Fruit fly (Drosophila melanogaster) whole organism, adult: Measurements from ENCODE around the gene Brms1.

Experiments used
- CG11617 ChIP-seq: fragments of 200-800 bp; sonication (Bioruptor generic); optimal IDR thresholded peaks from 2 replicates; lab custom pipeline; 2017; ENCODE audit warnings: mild to moderate bottlenecking, missing biosample characterization, missing genetic modification reagents, missing genetic modification characterization
- CG12768 ChIP-seq: fragments of 200-800 bp; sonication (Bioruptor generic); optimal IDR thresholded peaks from 2 replicates; lab custom pipeline; 2017; ENCODE audit warnings: missing biosample characterization, missing genetic modification characterization, mild to moderate bottlenecking, moderate library complexity, missing genetic modification reagents
- CG14711 ChIP-seq: fragments of 200-800 bp; sonication (Bioruptor generic); optimal IDR thresholded peaks from 2 replicates; lab custom pipeline; 2018; ENCODE audit warnings: missing biosample characterization, mild to moderate bottlenecking, missing genetic modification characterization, moderate library complexity
- CG1620 ChIP-seq: fragments of 200-800 bp; sonication (Bioruptor generic); optimal IDR thresholded peaks from 2 replicates; lab custom pipeline; 2016; ENCODE audit warnings: missing biosample characterization, missing genetic modification characterization
- CG33017 ChIP-seq: fragments of 200-800 bp; sonication (Bioruptor generic); optimal IDR thresholded peaks from 2 replicates; lab custom pipeline; 2018; ENCODE audit warnings: missing biosample characterization, mild to moderate bottlenecking, missing genetic modification characterization, moderate library complexity
- CG5204 ChIP-seq: fragments of 200-800 bp; sonication (Bioruptor generic); optimal IDR thresholded peaks from 2 replicates; lab custom pipeline; 2016; ENCODE audit warnings: missing biosample characterization, missing genetic modification characterization
- CG7045 ChIP-seq: fragments of 200-800 bp; sonication (Bioruptor generic); optimal IDR thresholded peaks from 2 replicates; lab custom pipeline; 2017; ENCODE audit warnings: missing biosample characterization, mild to moderate bottlenecking, missing genetic modification characterization
- CG7101 ChIP-seq: fragments of 200-800 bp; sonication (Bioruptor generic); optimal IDR thresholded peaks from 2 replicates; lab custom pipeline; 2018; ENCODE audit warnings: missing biosample characterization, mild to moderate bottlenecking, missing genetic modification characterization, moderate library complexity
- Clk ChIP-seq: fragments of 200-800 bp; sonication (Bioruptor generic); optimal IDR thresholded peaks from 2 replicates; lab custom pipeline; 2017; ENCODE audit warnings: missing biosample characterization, missing genetic modification characterization
- Crg-1 ChIP-seq: fragments of 200-800 bp; sonication (Bioruptor generic); optimal IDR thresholded peaks from 2 replicates; lab custom pipeline; 2016; ENCODE audit warnings: missing biosample characterization, missing genetic modification characterization
- Hr96 ChIP-seq: fragments of 200-800 bp; sonication (Bioruptor generic); optimal IDR thresholded peaks from 2 replicates; lab custom pipeline; 2016; ENCODE audit warnings: missing biosample characterization, missing genetic modification characterization
- Mnt ChIP-seq: fragments of 200-800 bp; sonication (Bioruptor generic); optimal IDR thresholded peaks from 2 replicates; lab custom pipeline; 2016; ENCODE audit warnings: missing biosample characterization, mild to moderate bottlenecking, missing genetic modification characterization
- bab1 ChIP-seq: fragments of 200-800 bp; sonication (Bioruptor generic); optimal IDR thresholded peaks from 3 replicates; lab custom pipeline; 2019; ENCODE audit warnings: missing biosample characterization, mild to moderate bottlenecking, missing genetic modification characterization, moderate library complexity
- cic ChIP-seq: fragments of 200-800 bp; sonication (Bioruptor generic); optimal IDR thresholded peaks from 2 replicates; lab custom pipeline; 2017; ENCODE audit warnings: missing biosample characterization, mild to moderate bottlenecking, missing genetic modification characterization, moderate library complexity
- cnc ChIP-seq, 2 experiments: fragments of >200 bp; optimal IDR thresholded peaks; 2 replicates each; lab custom pipeline; 2017
- kay ChIP-seq: fragments of 200-800 bp; sonication (Bioruptor generic); peaks from one replicate; lab custom pipeline; 2016; ENCODE audit warnings: missing biosample characterization, missing genetic modification characterization, borderline replicate concordance
- ovo ChIP-seq: fragments of 200-800 bp; sonication (Bioruptor generic); optimal IDR thresholded peaks from 2 replicates; lab custom pipeline; 2016; ENCODE audit warnings: missing biosample characterization, missing genetic modification characterization
- pad ChIP-seq: fragments of 200-800 bp; sonication (Bioruptor generic); optimal IDR thresholded peaks from 3 replicates; lab custom pipeline; 2017; ENCODE audit warnings: missing biosample characterization, missing genetic modification characterization, mild to moderate bottlenecking, moderate library complexity, missing genetic modification reagents
- tj ChIP-seq: fragments of 200-800 bp; sonication (Bioruptor generic); optimal IDR thresholded peaks from 3 replicates; lab custom pipeline; 2017; ENCODE audit warnings: missing biosample characterization, mild to moderate bottlenecking, missing genetic modification characterization, moderate library complexity
- toe ChIP-seq: fragments of 200-800 bp; sonication (Bioruptor generic); optimal IDR thresholded peaks from 2 replicates; lab custom pipeline; 2016; ENCODE audit warnings: missing biosample characterization, missing genetic modification characterization

Gene Brms1

DNA sequence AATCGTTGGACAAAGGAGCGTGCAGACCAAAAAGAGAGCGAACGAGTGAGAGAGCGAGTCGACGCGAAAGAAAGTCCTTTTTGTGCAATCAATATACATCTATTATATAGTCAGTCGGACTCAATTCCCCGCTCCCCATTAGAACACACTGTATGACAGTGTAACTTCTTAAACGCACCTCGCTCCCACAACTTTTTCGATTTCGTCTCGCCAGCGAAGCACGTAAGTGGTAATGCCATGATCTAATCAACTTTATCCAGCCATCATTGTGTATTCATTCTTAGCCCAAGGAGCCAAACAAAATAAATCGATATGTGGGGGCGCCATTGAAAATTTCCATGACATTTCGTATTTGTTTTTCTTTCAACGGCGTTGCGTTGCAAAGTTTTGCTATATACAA, 29.6 kb upstream of the Brms1 start:
- TF ChIP-seq Hr96 (GFP tag; lab: Kevin White, UChicago) (no peak), Clk (GFP tag; lab: Kevin White, UChicago) (no peak), CG12768 (GFP tag; lab: Kevin White, UChicago) (no peak), toe (GFP tag; lab: Kevin White, UChicago) (no peak), cic (GFP tag; lab: Kevin White, UChicago) (no peak), Crg-1 (GFP tag; lab: Kevin White, UChicago) (no peak), CG11617 (no peak), CG1620 (GFP tag; lab: Kevin White, UChicago) (no peak)

DNA sequence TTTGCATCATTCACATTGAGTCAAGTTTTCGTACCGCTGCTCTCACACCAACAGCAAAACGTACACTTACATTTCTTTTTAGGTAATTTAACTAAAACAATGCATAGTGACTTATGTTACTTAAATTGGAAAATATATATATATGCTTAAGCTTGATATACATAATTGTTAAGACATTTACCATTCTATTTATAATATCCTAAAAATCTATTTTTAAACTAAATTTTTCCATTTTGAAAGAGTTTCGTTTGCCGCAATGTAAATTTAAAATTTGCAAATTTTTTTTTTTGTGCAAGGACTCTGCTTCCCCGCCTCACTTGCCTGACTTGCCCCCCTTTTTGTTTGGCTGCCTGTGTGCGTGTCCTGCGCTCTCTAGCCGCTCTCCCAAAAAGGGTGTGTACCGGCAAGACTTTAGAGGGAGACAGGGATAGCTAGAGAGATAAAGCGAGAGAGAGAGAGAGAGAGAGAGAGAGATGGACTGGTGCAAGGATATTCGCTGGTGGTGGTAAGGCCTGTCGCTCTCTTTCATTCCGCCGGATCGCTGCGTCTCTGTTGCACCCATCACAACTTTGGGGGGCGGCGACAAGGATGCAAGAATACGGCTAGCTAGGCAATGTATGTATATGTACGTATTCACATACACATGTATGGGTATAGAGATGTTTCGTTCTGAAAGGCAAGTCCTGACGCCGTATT, 28.6 kb upstream of the Brms1 start:
- TF ChIP-seq CG12768 (GFP tag; lab: Kevin White, UChicago) (no peak), tj (GFP tag; lab: Kevin White, UChicago) (no peak), Clk (GFP tag; lab: Kevin White, UChicago) (no peak), CG11617 (no peak), Hr96 (GFP tag; lab: Kevin White, UChicago) (no peak), CG5204 (GFP tag; lab: Kevin White, UChicago) (no peak), toe (GFP tag; lab: Kevin White, UChicago) (no peak), CG1620 (GFP tag; lab: Kevin White, UChicago) (no peak), cic (GFP tag; lab: Kevin White, UChicago) (no peak), cnc (optimal IDR thresholded peaks at IDR 0.05; lab: Kevin White, UChicago) (no peak), Mnt (no peak), kay (GFP tag; lab: Kevin White, UChicago) (peak; percentile 35), CG7045 (no peak), CG33017 (tag; lab: Kevin White, UChicago) (peak; percentile 14), ovo (GFP tag; lab: Kevin White, UChicago) (no peak), pad (GFP tag; lab: Kevin White, UChicago) (no peak), CG7101 (peak; percentile 44), bab1 (GFP tag; lab: Kevin White, UChicago) (no peak), Crg-1 (GFP tag; lab: Kevin White, UChicago) (no peak), CG14711 (peak; percentile 13)

DNA sequence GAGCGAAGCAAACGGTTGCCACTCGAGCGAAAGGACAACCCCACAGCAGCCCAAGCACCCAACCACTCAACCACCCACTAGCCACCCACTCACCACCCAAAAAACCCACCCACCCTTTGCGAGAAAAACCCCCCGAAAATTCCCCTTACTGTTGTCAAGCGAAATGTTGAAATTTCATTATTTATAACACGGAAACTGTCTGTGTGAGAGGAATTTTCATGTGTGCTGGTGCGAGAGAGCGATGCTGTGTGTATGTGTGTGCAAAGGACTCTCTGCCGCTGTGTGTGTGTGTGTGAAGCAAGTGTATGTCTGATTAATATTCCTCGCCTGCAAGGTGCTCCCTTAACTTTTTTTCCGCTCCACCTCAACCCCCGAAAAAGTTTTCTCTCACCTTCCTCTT, 20.4 kb upstream of the Brms1 start:
- TF ChIP-seq CG5204 (GFP tag; lab: Kevin White, UChicago) (no peak), kay (GFP tag; lab: Kevin White, UChicago) (no peak), bab1 (GFP tag; lab: Kevin White, UChicago) (no peak), CG12768 (GFP tag; lab: Kevin White, UChicago) (no peak), pad (GFP tag; lab: Kevin White, UChicago) (peak; percentile 32), CG1620 (GFP tag; lab: Kevin White, UChicago) (no peak)

dm6 chrX:12927612-12928011, 18.2 kb upstream of the Brms1 start:
- no peak for TF ChIP-seq toe (GFP tag; lab: Kevin White, UChicago)
- no peak for TF ChIP-seq Mnt
- TF ChIP-seq Hr96 (GFP tag; lab: Kevin White, UChicago), result no peak
- no peak for TF ChIP-seq bab1 (GFP tag; lab: Kevin White, UChicago)
- TF ChIP-seq kay (GFP tag; lab: Kevin White, UChicago), result no peak
- TF ChIP-seq CG14711, result no peak
- TF ChIP-seq ovo (GFP tag; lab: Kevin White, UChicago), result no peak
- no peak for TF ChIP-seq Crg-1 (GFP tag; lab: Kevin White, UChicago)
- TF ChIP-seq Clk (GFP tag; lab: Kevin White, UChicago), result no peak
- no peak for TF ChIP-seq pad (GFP tag; lab: Kevin White, UChicago)
- no peak for TF ChIP-seq CG5204 (GFP tag; lab: Kevin White, UChicago)
- no peak for TF ChIP-seq cic (GFP tag; lab: Kevin White, UChicago)
- no peak for TF ChIP-seq tj (GFP tag; lab: Kevin White, UChicago)
- no peak for TF ChIP-seq cnc (optimal IDR thresholded peaks at IDR 0.05; lab: Kevin White, UChicago)
- no peak for TF ChIP-seq CG7045
- no peak for TF ChIP-seq CG1620 (GFP tag; lab: Kevin White, UChicago)
- no peak for TF ChIP-seq CG11617
- TF ChIP-seq CG12768 (GFP tag; lab: Kevin White, UChicago), result no peak
- no peak for TF ChIP-seq CG33017 (tag; lab: Kevin White, UChicago)

dm6 chrX:12925426-12926256, 16.2 kb upstream of the Brms1 start:
- TF ChIP-seq toe (GFP tag; lab: Kevin White, UChicago) (no peak), kay (GFP tag; lab: Kevin White, UChicago) (no peak), Crg-1 (GFP tag; lab: Kevin White, UChicago) (no peak), tj (GFP tag; lab: Kevin White, UChicago) (no peak), CG7045 (no peak), ovo (GFP tag; lab: Kevin White, UChicago) (no peak), bab1 (GFP tag; lab: Kevin White, UChicago) (no peak), CG5204 (GFP tag; lab: Kevin White, UChicago) (no peak), cnc (optimal IDR thresholded peaks at IDR 0.05; lab: Kevin White, UChicago) (no peak), CG33017 (tag; lab: Kevin White, UChicago) (no peak), CG12768 (GFP tag; lab: Kevin White, UChicago) (peak; percentile 8), CG7101 (peak; percentile 29), CG14711 (no peak), CG11617 (peak; percentile 28), Mnt (no peak), pad (GFP tag; lab: Kevin White, UChicago) (peak; percentile 2), Hr96 (GFP tag; lab: Kevin White, UChicago) (no peak), Clk (GFP tag; lab: Kevin White, UChicago) (no peak), cic (GFP tag; lab: Kevin White, UChicago) (no peak), CG1620 (GFP tag; lab: Kevin White, UChicago) (no peak)
